Fruit fly (Drosophila melanogaster) whole organism, embryonic: ENCODE results near the gene Bcat.

ENCODE experiments used
- Abd-B ChIP-seq: fragments of 200-800 bp; sonication (Bioruptor generic); optimal IDR thresholded peaks from 2 replicates; lab custom pipeline; 2018; ENCODE audit warnings: missing biosample characterization, mild to moderate bottlenecking, missing genetic modification characterization, moderate library complexity
- CG10267 ChIP-seq: fragments of 200-800 bp; sonication (Bioruptor generic); optimal IDR thresholded peaks from 2 replicates; lab custom pipeline; 2018; ENCODE audit warnings: missing biosample characterization, mild to moderate bottlenecking, missing genetic modification characterization, moderate library complexity
- CG10431 ChIP-seq: fragments of 200-800 bp; sonication (Bioruptor generic); optimal IDR thresholded peaks from 3 replicates; lab custom pipeline; 2018; ENCODE audit warnings: missing biosample characterization, mild to moderate bottlenecking, missing genetic modification characterization
- CG10543 ChIP-seq: fragments of 200-800 bp; sonication (Bioruptor generic); optimal IDR thresholded peaks from 3 replicates; lab custom pipeline; 2017; ENCODE audit warnings: missing biosample characterization, mild to moderate bottlenecking, missing genetic modification characterization, moderate library complexity
- CG11696 ChIP-seq: fragments of 200-800 bp; sonication (Bioruptor generic); IDR thresholded peaks from 2 replicates; pipeline ENCODE4 v1.3.6; 2022; ENCODE audit warnings: missing biosample characterization, missing genetic modification characterization
- CG15073 ChIP-seq: fragments of 200-800 bp; sonication (Bioruptor generic); optimal IDR thresholded peaks from 2 replicates; lab custom pipeline; 2016; ENCODE audit warnings: missing biosample characterization, missing genetic modification characterization
- CG15514 ChIP-seq: fragments of 200-800 bp; sonication (Bioruptor generic); optimal IDR thresholded peaks from 3 replicates; lab custom pipeline; 2017; ENCODE audit warnings: missing biosample characterization, missing genetic modification characterization, mild to moderate bottlenecking, moderate library complexity, missing genetic modification reagents
- CG17912 ChIP-seq: fragments of 200-800 bp; sonication (Bioruptor generic); optimal IDR thresholded peaks from 2 replicates; lab custom pipeline; 2018; ENCODE audit warnings: missing biosample characterization, mild to moderate bottlenecking, missing genetic modification characterization
- CG2116 ChIP-seq: fragments of 200-800 bp; sonication (Bioruptor generic); optimal IDR thresholded peaks from 3 replicates; lab custom pipeline; 2018; ENCODE audit warnings: missing biosample characterization, mild to moderate bottlenecking, missing genetic modification characterization
- CG2202 ChIP-seq: fragments of 200-800 bp; sonication (Bioruptor generic); optimal IDR thresholded peaks from 2 replicates; lab custom pipeline; 2018; ENCODE audit warnings: missing biosample characterization, mild to moderate bottlenecking, missing genetic modification characterization
- CG33213 ChIP-seq: fragments of 200-800 bp; sonication (Bioruptor generic); optimal IDR thresholded peaks from 3 replicates; lab custom pipeline; 2016; ENCODE audit warnings: missing biosample characterization, missing genetic modification characterization
- CG34376 ChIP-seq: fragments of 200-800 bp; sonication (Bioruptor generic); optimal IDR thresholded peaks from 2 replicates; lab custom pipeline; 2018; ENCODE audit warnings: missing biosample characterization, mild to moderate bottlenecking, missing genetic modification characterization
- CG3995 ChIP-seq: fragments of 200-800 bp; sonication (Bioruptor generic); optimal IDR thresholded peaks from 3 replicates; lab custom pipeline; 2016; ENCODE audit warnings: missing biosample characterization, missing genetic modification characterization
- CG6791 ChIP-seq: fragments of 200-800 bp; sonication (Bioruptor generic); IDR thresholded peaks from 3 replicates; pipeline ENCODE4 v1.3.6; 2022; ENCODE audit warnings: missing biosample characterization, missing genetic modification characterization; ENCODE audit not compliant: partially characterized antibody
- CG7556 ChIP-seq: fragments of 200-800 bp; sonication (Bioruptor generic); optimal IDR thresholded peaks from 2 replicates; lab custom pipeline; 2017; ENCODE audit warnings: missing biosample characterization, mild to moderate bottlenecking, missing genetic modification characterization
- CG7745 ChIP-seq: fragments of 200-800 bp; sonication (Bioruptor generic); optimal IDR thresholded peaks from 2 replicates; lab custom pipeline; 2018; ENCODE audit warnings: missing biosample characterization, mild to moderate bottlenecking, missing genetic modification characterization, moderate library complexity
- CG7987 ChIP-seq: fragments of 200-800 bp; sonication (Bioruptor generic); optimal IDR thresholded peaks from 2 replicates; lab custom pipeline; 2018; ENCODE audit warnings: missing biosample characterization, mild to moderate bottlenecking, missing genetic modification characterization, moderate library complexity
- CG8281 ChIP-seq: fragments of 200-800 bp; sonication (Bioruptor generic); optimal IDR thresholded peaks from 2 replicates; lab custom pipeline; 2018; ENCODE audit warnings: missing biosample characterization, mild to moderate bottlenecking, missing genetic modification characterization, moderate library complexity
- CG8290 ChIP-seq, 3 experiments: fragments of 200-800 bp; sonication (Bioruptor generic); optimal IDR thresholded peaks; 2 replicates each; lab custom pipeline; 2016 to 2019; ENCODE audit warnings: missing biosample characterization in 3 of 3, missing genetic modification characterization in 3 of 3, mild to moderate bottlenecking in 2 of 3, moderate library complexity in 1 of 3
- Hmr ChIP-seq: fragments of 200-800 bp; sonication (Bioruptor generic); optimal IDR thresholded peaks from 3 replicates; lab custom pipeline; 2017; ENCODE audit warnings: mild to moderate bottlenecking, missing biosample characterization, missing genetic modification reagents, missing genetic modification characterization
- MESR4 ChIP-seq: fragments of 200-800 bp; sonication (Bioruptor generic); optimal IDR thresholded peaks from 2 replicates; lab custom pipeline; 2018; ENCODE audit warnings: missing biosample characterization, mild to moderate bottlenecking, missing genetic modification characterization, moderate library complexity
- Med ChIP-seq: fragments of 200-800 bp; sonication (Bioruptor generic); peaks from one replicate; lab custom pipeline; 2016; ENCODE audit warnings: missing biosample characterization, missing genetic modification characterization, mild to moderate bottlenecking, inconsistent platforms, moderate library complexity
- Mrtf ChIP-seq: fragments of 200-800 bp; sonication (Bioruptor generic); IDR thresholded peaks from 3 replicates; pipeline ENCODE4 v1.3.6; 2022; ENCODE audit warnings: missing biosample characterization, missing genetic modification characterization
- Oaz ChIP-seq: fragments of 200-800 bp; sonication (Bioruptor generic); IDR thresholded peaks from 2 replicates; pipeline ENCODE4 v1.3.6; 2022; ENCODE audit warnings: missing biosample characterization, missing genetic modification characterization
- Opbp ChIP-seq: fragments of 200-800 bp; sonication (Bioruptor generic); IDR thresholded peaks from 3 replicates; pipeline ENCODE4 v1.3.6; 2022; ENCODE audit warnings: missing biosample characterization, missing genetic modification characterization; ENCODE audit not compliant: partially characterized antibody
- Rx ChIP-seq: fragments of 200-800 bp; sonication (Bioruptor generic); IDR thresholded peaks from 2 replicates; pipeline ENCODE4 v1.3.6; 2022; ENCODE audit warnings: missing biosample characterization, missing genetic modification characterization
- Sry-δ ChIP-seq: fragments of 200-800 bp; sonication (Bioruptor generic); optimal IDR thresholded peaks from 2 replicates; lab custom pipeline; 2016; ENCODE audit warnings: missing biosample characterization, missing genetic modification characterization
- Xbp1 ChIP-seq: fragments of 200-800 bp; sonication (Bioruptor generic); optimal IDR thresholded peaks from 3 replicates; lab custom pipeline; 2016; ENCODE audit warnings: missing biosample characterization, mild to moderate bottlenecking, missing genetic modification characterization
- YL-1 ChIP-seq: fragments of 200-800 bp; sonication (Bioruptor generic); optimal IDR thresholded peaks from 3 replicates; lab custom pipeline; 2017; ENCODE audit warnings: missing biosample characterization, mild to moderate bottlenecking, missing genetic modification characterization
- ab ChIP-seq: fragments of 200-800 bp; sonication (Bioruptor generic); optimal IDR thresholded peaks from 2 replicates; lab custom pipeline; 2016; ENCODE audit warnings: missing biosample characterization, missing genetic modification characterization
- abd-A ChIP-seq: fragments of 200-800 bp; sonication (Bioruptor generic); optimal IDR thresholded peaks from 3 replicates; lab custom pipeline; 2019; ENCODE audit warnings: missing biosample characterization, mild to moderate bottlenecking, missing genetic modification characterization, moderate library complexity
- aop ChIP-seq: fragments of 200-800 bp; sonication (Bioruptor generic); IDR thresholded peaks from 2 replicates; pipeline ENCODE4 v1.3.6; 2022; ENCODE audit warnings: missing biosample characterization, missing genetic modification characterization
- dan ChIP-seq: fragments of 200-800 bp; sonication (Bioruptor generic); IDR thresholded peaks from 2 replicates; pipeline ENCODE4 v1.3.6; 2022; ENCODE audit warnings: missing biosample characterization, missing genetic modification characterization
- eve ChIP-seq, 2 experiments: fragments of >200 bp; optimal IDR thresholded peaks; 2 replicates each; lab custom pipeline; 2017; ENCODE audit warnings: missing biosample characterization in 2 of 2, missing genetic modification characterization in 2 of 2
- ewg ChIP-seq: fragments of 200-800 bp; sonication (Bioruptor generic); optimal IDR thresholded peaks from 3 replicates; lab custom pipeline; 2017; ENCODE audit warnings: mild to moderate bottlenecking, missing biosample characterization, missing genetic modification reagents, missing genetic modification characterization
- fd64A ChIP-seq: fragments of 200-800 bp; sonication (Bioruptor generic); optimal IDR thresholded peaks from 3 replicates; lab custom pipeline; 2018; ENCODE audit warnings: missing biosample characterization, mild to moderate bottlenecking, missing genetic modification characterization
- fd96Cb ChIP-seq: fragments of 200-800 bp; sonication (Bioruptor generic); optimal IDR thresholded peaks from 2 replicates; lab custom pipeline; 2018; ENCODE audit warnings: missing biosample characterization, mild to moderate bottlenecking, missing genetic modification characterization, moderate library complexity
- hth ChIP-seq: fragments of >200 bp; optimal IDR thresholded peaks from 2 replicates; lab custom pipeline; 2017; ENCODE audit warnings: inconsistent platforms
- jumu ChIP-seq: fragments of 200-800 bp; sonication (Bioruptor generic); optimal IDR thresholded peaks from 3 replicates; lab custom pipeline; 2016; ENCODE audit warnings: missing biosample characterization, missing genetic modification characterization
- lbe ChIP-seq: fragments of 200-800 bp; sonication (Bioruptor generic); optimal IDR thresholded peaks from 2 replicates; lab custom pipeline; 2016; ENCODE audit warnings: missing biosample characterization, mild to moderate bottlenecking, missing genetic modification characterization
- phol ChIP-seq: fragments of 200-800 bp; sonication (Bioruptor generic); optimal IDR thresholded peaks from 3 replicates; lab custom pipeline; 2018; ENCODE audit warnings: missing biosample characterization, mild to moderate bottlenecking, missing genetic modification characterization, moderate library complexity
- pnt ChIP-seq: fragments of 200-800 bp; sonication (Bioruptor generic); optimal IDR thresholded peaks from 3 replicates; lab custom pipeline; 2016; ENCODE audit warnings: missing biosample characterization, missing genetic modification characterization
- psq ChIP-seq: fragments of 200-800 bp; sonication (Bioruptor generic); optimal IDR thresholded peaks from 2 replicates; lab custom pipeline; 2017; ENCODE audit warnings: missing biosample characterization, missing genetic modification characterization
- ro ChIP-seq: fragments of 200-800 bp; sonication (Bioruptor generic); IDR thresholded peaks from 2 replicates; pipeline ENCODE4 v1.3.6; 2022; ENCODE audit warnings: missing biosample characterization, missing genetic modification characterization
- schlank ChIP-seq: fragments of 200-800 bp; sonication (Bioruptor generic); optimal IDR thresholded peaks from 2 replicates; lab custom pipeline; 2018; ENCODE audit warnings: missing biosample characterization, mild to moderate bottlenecking, missing genetic modification characterization
- sd ChIP-seq: fragments of 200-800 bp; sonication (Bioruptor generic); optimal IDR thresholded peaks from 3 replicates; lab custom pipeline; 2018; ENCODE audit warnings: missing biosample characterization, mild to moderate bottlenecking, missing genetic modification characterization, moderate library complexity
- sr ChIP-seq: fragments of 200-800 bp; sonication (Bioruptor generic); IDR thresholded peaks from 3 replicates; pipeline ENCODE4 v1.3.6; 2022; ENCODE audit warnings: missing biosample characterization, missing genetic modification characterization
- sug ChIP-seq: fragments of 200-800 bp; optimal IDR thresholded peaks from 2 replicates; lab custom pipeline; 2019; ENCODE audit warnings: missing biosample characterization, mild to moderate bottlenecking, missing genetic modification characterization, moderate library complexity
- tna ChIP-seq: fragments of 200-800 bp; sonication (Bioruptor generic); IDR thresholded peaks from 2 replicates; pipeline ENCODE4 v1.3.6; 2022; ENCODE audit warnings: missing biosample characterization, missing genetic modification characterization; ENCODE audit not compliant: partially characterized antibody
- tup ChIP-seq: fragments of 200-800 bp; sonication (Bioruptor generic); optimal IDR thresholded peaks from 2 replicates; lab custom pipeline; 2016; ENCODE audit warnings: missing biosample characterization, mild to moderate bottlenecking, missing genetic modification characterization, moderate library complexity
- yki ChIP-seq: fragments of >200 bp; optimal IDR thresholded peaks from 3 replicates; lab custom pipeline; 2018
- z ChIP-seq: fragments of 200-800 bp; sonication (Bioruptor generic); IDR thresholded peaks from 3 replicates; pipeline ENCODE4 v1.3.6; 2022; ENCODE audit warnings: missing biosample characterization, missing genetic modification characterization

Bcat gene

DNA sequence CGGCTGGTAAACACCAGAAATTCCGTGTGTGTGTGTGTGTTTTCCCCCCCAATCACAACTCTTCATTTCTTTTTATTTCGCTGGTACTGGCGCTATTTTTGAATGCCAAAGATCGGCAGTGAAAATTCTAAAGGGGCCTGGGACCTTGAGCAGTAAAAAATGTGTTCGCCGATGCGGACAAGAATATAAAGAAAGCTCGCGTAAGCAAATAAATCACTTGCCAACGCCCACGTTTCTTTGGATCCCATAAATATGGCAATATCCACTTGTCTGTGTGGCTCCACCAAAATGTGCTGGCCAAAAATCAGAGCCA is 4.7 kb upstream of the Bcat start:
- TF ChIP-seq Hmr (no peak), schlank (tag; lab: Kevin White, UChicago) (no peak), Med (peak; percentile 53), Sry-δ (GFP tag; lab: Kevin White, UChicago) (no peak), CG7987 (GFP tag; lab: Kevin White, UChicago) (no peak), CG8281 (tag; lab: Kevin White, UChicago) (no peak), sug (tag; lab: Kevin White, UChicago) (no peak), sr (GFP tag; lab: Robert Waterston, UW) (peak; percentile 58; the same call in 2 of the 3 replicates), dan (no peak), Rx (GFP tag; lab: Robert Waterston, UW) (no peak), eve (GFP tag; optimal IDR thresholded peaks at IDR 0.05; lab: Kevin White, UChicago) (no peak), CG7556 (GFP tag; lab: Kevin White, UChicago) (no peak), aop (GFP tag; lab: Robert Waterston, UW) (no peak), CG6791 (GFP tag; lab: Robert Waterston, UW) (no peak), tup (GFP tag; lab: Kevin White, UChicago) (no peak), ewg (GFP tag; lab: Kevin White, UChicago) (no peak), hth (lab: Kevin White, UChicago) (no peak), CG10267 (tag; lab: Kevin White, UChicago) (no peak), z (GFP tag; lab: Robert Waterston, UW) (0 out of 3 replicates have a peak, but pooled peaks have one; percentile 11), Xbp1 (GFP tag; lab: Kevin White, UChicago) (no peak), Abd-B (GFP tag; lab: Kevin White, UChicago) (no peak), CG11696 (GFP tag; lab: Robert Waterston, UW) (no peak), CG8290 (GFP tag; optimal IDR thresholded peaks at IDR 0.05; lab: Kevin White, UChicago) (no peak), CG8290 (tag; optimal IDR thresholded peaks at IDR 0.05; lab: Kevin White, UChicago) (no peak), ab (GFP tag; lab: Kevin White, UChicago) (no peak), fd96Cb (tag; lab: Kevin White, UChicago) (no peak), CG2202 (tag; lab: Kevin White, UChicago) (no peak), lbe (no peak), ro (GFP tag; lab: Robert Waterston, UW) (no peak), sd (tag; lab: Kevin White, UChicago) (peak; percentile 70), fd64A (GFP tag; lab: Kevin White, UChicago) (no peak), abd-A (tag; lab: Kevin White, UChicago) (peak; percentile 15), CG10543 (GFP tag; lab: Kevin White, UChicago) (peak; percentile 17), CG3995 (GFP tag; lab: Kevin White, UChicago) (no peak), CG17912 (GFP tag; lab: Kevin White, UChicago) (no peak), Oaz (no peak), CG2116 (GFP tag; lab: Kevin White, UChicago) (no peak), CG7745 (tag; lab: Kevin White, UChicago) (no peak), phol (tag; lab: Kevin White, UChicago) (no peak), pnt (GFP tag; lab: Kevin White, UChicago) (no peak), CG15073 (GFP tag; lab: Kevin White, UChicago) (no peak), tna (GFP tag; lab: Robert Waterston, UW) (no peak), CG34376 (GFP tag; lab: Kevin White, UChicago) (no peak), Mrtf (GFP tag; lab: Robert Waterston, UW) (no peak), jumu (GFP tag; lab: Kevin White, UChicago) (no peak), CG10431 (GFP tag; lab: Kevin White, UChicago) (no peak), Opbp (GFP tag; lab: Robert Waterston, UW) (no peak), YL-1 (GFP tag; lab: Kevin White, UChicago) (no peak), MESR4 (GFP tag; lab: Kevin White, UChicago) (no peak), yki (lab: Kevin White, UChicago) (no peak), psq (GFP tag; lab: Kevin White, UChicago) (no peak), CG33213 (GFP tag; lab: Kevin White, UChicago) (no peak), CG15514 (GFP tag; lab: Kevin White, UChicago) (no peak)
